Fruit fly (Drosophila melanogaster) whole organism, embryonic: ENCODE results near the gene CG8907.
A peak's percentile ranks its signal among the peaks of the same experiment; 100 is the strongest.

Experiments used
- Ada2b ChIP-seq: fragments of 200-800 bp; sonication (Bioruptor generic); IDR thresholded peaks from 2 replicates; pipeline ENCODE4 v1.3.6; 2022; ENCODE audit warnings: missing biosample characterization, missing genetic modification characterization
- Atf-2 ChIP-seq: fragments of 200-800 bp; sonication (Bioruptor generic); optimal IDR thresholded peaks from 2 replicates; lab custom pipeline; 2016; ENCODE audit warnings: missing biosample characterization, missing genetic modification characterization
- Atf6 ChIP-seq: fragments of 200-800 bp; sonication (Bioruptor generic); IDR thresholded peaks from 2 replicates; pipeline ENCODE4 v1.3.6; 2022; ENCODE audit warnings: missing biosample characterization, missing genetic modification characterization
- B-H2 ChIP-seq: fragments of 200-800 bp; sonication (Bioruptor generic); optimal IDR thresholded peaks from 2 replicates; lab custom pipeline; 2018; ENCODE audit warnings: missing biosample characterization, mild to moderate bottlenecking, missing genetic modification characterization
- CG12071 ChIP-seq: fragments of 200-800 bp; sonication (Bioruptor generic); optimal IDR thresholded peaks from 3 replicates; lab custom pipeline; 2018; ENCODE audit warnings: missing biosample characterization, mild to moderate bottlenecking, missing genetic modification characterization
- CG12942 ChIP-seq: fragments of 200-800 bp; sonication (Bioruptor generic); optimal IDR thresholded peaks from 3 replicates; lab custom pipeline; 2016; ENCODE audit warnings: missing biosample characterization, missing genetic modification characterization
- CG13296 ChIP-seq: fragments of 200-800 bp; sonication (Bioruptor generic); optimal IDR thresholded peaks from 3 replicates; lab custom pipeline; 2018; ENCODE audit warnings: missing biosample characterization, mild to moderate bottlenecking, missing genetic modification characterization
- CG17568 ChIP-seq: fragments of 200-800 bp; sonication (Bioruptor generic); optimal IDR thresholded peaks from 2 replicates; lab custom pipeline; 2018; ENCODE audit warnings: missing biosample characterization, mild to moderate bottlenecking, missing genetic modification characterization, moderate library complexity
- CG17802 ChIP-seq: fragments of 200-800 bp; sonication (Bioruptor generic); optimal IDR thresholded peaks from 2 replicates; lab custom pipeline; 2018; ENCODE audit warnings: missing biosample characterization, mild to moderate bottlenecking, missing genetic modification characterization, moderate library complexity
- CG18476 ChIP-seq: fragments of 200-800 bp; sonication (Bioruptor generic); optimal IDR thresholded peaks from 2 replicates; lab custom pipeline; 2016; ENCODE audit warnings: missing biosample characterization, mild to moderate bottlenecking, missing genetic modification characterization
- CG3281 ChIP-seq: fragments of 200-800 bp; sonication (Bioruptor generic); optimal IDR thresholded peaks from 3 replicates; lab custom pipeline; 2017; ENCODE audit warnings: missing biosample characterization, mild to moderate bottlenecking, missing genetic modification characterization
- CG4707 ChIP-seq: fragments of 200-800 bp; sonication (Bioruptor generic); optimal IDR thresholded peaks from 2 replicates; lab custom pipeline; 2018; ENCODE audit warnings: missing biosample characterization, mild to moderate bottlenecking, missing genetic modification characterization, moderate library complexity
- CG5180 ChIP-seq: fragments of 200-800 bp; sonication (Bioruptor generic); optimal IDR thresholded peaks from 3 replicates; lab custom pipeline; 2017; ENCODE audit warnings: missing biosample characterization, missing genetic modification characterization, mild to moderate bottlenecking, moderate library complexity, missing genetic modification reagents
- CG6813 ChIP-seq: fragments of 200-800 bp; sonication (Bioruptor generic); optimal IDR thresholded peaks from 2 replicates; lab custom pipeline; 2017; ENCODE audit warnings: missing biosample characterization, missing genetic modification characterization, mild to moderate bottlenecking, moderate library complexity, missing genetic modification reagents
- CG7556 ChIP-seq: fragments of 200-800 bp; sonication (Bioruptor generic); optimal IDR thresholded peaks from 2 replicates; lab custom pipeline; 2017; ENCODE audit warnings: missing biosample characterization, mild to moderate bottlenecking, missing genetic modification characterization
- CG8290 ChIP-seq, 3 experiments: fragments of 200-800 bp; sonication (Bioruptor generic); optimal IDR thresholded peaks; 2 replicates each; lab custom pipeline; 2016 to 2019; ENCODE audit warnings: missing biosample characterization in 3 of 3, missing genetic modification characterization in 3 of 3, mild to moderate bottlenecking in 2 of 3, moderate library complexity in 1 of 3
- CG8765 ChIP-seq: fragments of 200-800 bp; sonication (Bioruptor generic); IDR thresholded peaks from 2 replicates; pipeline ENCODE4 v1.3.6; 2022; ENCODE audit warnings: missing biosample characterization, missing genetic modification characterization
- CrebB ChIP-seq: fragments of 200-800 bp; sonication (Bioruptor generic); optimal IDR thresholded peaks from 3 replicates; lab custom pipeline; 2018; ENCODE audit warnings: missing biosample characterization, mild to moderate bottlenecking, missing genetic modification characterization
- D ChIP-seq, 2 experiments: fragments of 200-800 bp in 1 of 2; fragments of >200 bp in 1 of 2; sonication (Bioruptor generic) in 1 of 2; optimal IDR thresholded peaks; 2 replicates in 1 of 2; 3 replicates in 1 of 2; lab custom pipeline; 2017; ENCODE audit warnings: mild to moderate bottlenecking in 1 of 2, missing biosample characterization in 1 of 2, missing genetic modification characterization in 1 of 2, missing genetic modification reagents in 1 of 2
- Eip74EF ChIP-seq, 2 experiments: fragments of 200-800 bp in 1 of 2; fragments of >200 bp in 1 of 2; sonication (Bioruptor generic) in 1 of 2; optimal IDR thresholded peaks; 2 replicates each; lab custom pipeline; 2017 to 2019; ENCODE audit warnings: missing biosample characterization in 2 of 2, missing genetic modification characterization in 2 of 2, mild to moderate bottlenecking in 1 of 2, moderate library complexity in 1 of 2
- Elba2 ChIP-seq: fragments of 200-800 bp; sonication (Bioruptor generic); optimal IDR thresholded peaks from 3 replicates; lab custom pipeline; 2016; ENCODE audit warnings: missing biosample characterization, missing genetic modification characterization
- Fer2 ChIP-seq: fragments of 200-800 bp; sonication (Bioruptor generic); optimal IDR thresholded peaks from 2 replicates; lab custom pipeline; 2018; ENCODE audit warnings: missing biosample characterization, mild to moderate bottlenecking, missing genetic modification characterization, moderate library complexity
- Fer3 ChIP-seq: fragments of 200-800 bp; sonication (Bioruptor generic); optimal IDR thresholded peaks from 2 replicates; lab custom pipeline; 2018; ENCODE audit warnings: missing biosample characterization, mild to moderate bottlenecking, missing genetic modification characterization, moderate library complexity
- GATAe ChIP-seq: fragments of 200-800 bp; sonication (Bioruptor generic); conservative IDR thresholded peaks from 2 replicates; pipeline ENCODE4 v1.3.6; 2022; ENCODE audit warnings: missing biosample characterization, missing genetic modification characterization
- Hsf ChIP-seq: fragments of 200-800 bp; sonication (Bioruptor generic); optimal IDR thresholded peaks from 3 replicates; lab custom pipeline; 2016; ENCODE audit warnings: missing biosample characterization, missing genetic modification characterization
- Lim3 ChIP-seq: fragments of 200-800 bp; sonication (Bioruptor generic); IDR thresholded peaks from 2 replicates; pipeline ENCODE4 v1.3.6; 2022; ENCODE audit warnings: missing biosample characterization, missing genetic modification characterization
- Mes4 ChIP-seq: fragments of 200-800 bp; sonication (Bioruptor generic); optimal IDR thresholded peaks from 2 replicates; lab custom pipeline; 2016; ENCODE audit warnings: missing biosample characterization, missing genetic modification characterization
- PHDP ChIP-seq: fragments of 200-800 bp; sonication (Bioruptor generic); optimal IDR thresholded peaks from 3 replicates; lab custom pipeline; 2018; ENCODE audit warnings: missing biosample characterization, mild to moderate bottlenecking, missing genetic modification characterization, moderate library complexity
- Scr ChIP-seq: fragments of 200-800 bp; sonication (Bioruptor generic); IDR thresholded peaks from 2 replicates; pipeline ENCODE4 v1.3.6; 2022; ENCODE audit warnings: missing biosample characterization, missing genetic modification characterization; ENCODE audit not compliant: partially characterized antibody
- Ssrp ChIP-seq: fragments of 200-800 bp; sonication (Bioruptor generic); optimal IDR thresholded peaks from 2 replicates; lab custom pipeline; 2018; ENCODE audit warnings: missing biosample characterization, mild to moderate bottlenecking, missing genetic modification characterization, moderate library complexity
- YL-1 ChIP-seq: fragments of 200-800 bp; sonication (Bioruptor generic); optimal IDR thresholded peaks from 3 replicates; lab custom pipeline; 2017; ENCODE audit warnings: missing biosample characterization, mild to moderate bottlenecking, missing genetic modification characterization
- cwo ChIP-seq: fragments of 200-800 bp; sonication (Bioruptor generic); optimal IDR thresholded peaks from 3 replicates; lab custom pipeline; 2017; ENCODE audit warnings: missing biosample characterization, missing genetic modification characterization, mild to moderate bottlenecking, moderate library complexity, missing genetic modification reagents
- fd3F ChIP-seq: fragments of 200-800 bp; sonication (Bioruptor generic); optimal IDR thresholded peaks from 2 replicates; lab custom pipeline; 2018; ENCODE audit warnings: missing biosample characterization, mild to moderate bottlenecking, missing genetic modification characterization, moderate library complexity
- grn ChIP-seq: fragments of 200-800 bp; sonication (Bioruptor generic); optimal IDR thresholded peaks from 3 replicates; lab custom pipeline; 2017; ENCODE audit warnings: missing biosample characterization, missing genetic modification characterization
- gro ChIP-seq: fragments of 200-800 bp; sonication (Bioruptor generic); optimal IDR thresholded peaks from 2 replicates; lab custom pipeline; 2016; ENCODE audit warnings: missing biosample characterization, missing genetic modification characterization
- jigr1 ChIP-seq: fragments of 200-800 bp; sonication (Bioruptor generic); IDR thresholded peaks from 3 replicates; pipeline ENCODE4 v1.3.6; 2022; ENCODE audit warnings: missing biosample characterization, missing genetic modification characterization
- lola ChIP-seq, 3 experiments: fragments of >200 bp in 2 of 3; fragments of 200-800 bp in 1 of 3; sonication (Bioruptor generic) in 1 of 3; optimal IDR thresholded peaks; 2 replicates each; lab custom pipeline; 2017 to 2019; ENCODE audit warnings: missing biosample characterization in 3 of 3, missing genetic modification characterization in 3 of 3, mild to moderate bottlenecking in 1 of 3, moderate library complexity in 1 of 3
- mirr ChIP-seq: fragments of 200-800 bp; sonication (Bioruptor generic); optimal IDR thresholded peaks from 3 replicates; lab custom pipeline; 2018; ENCODE audit warnings: missing biosample characterization, mild to moderate bottlenecking, missing genetic modification characterization
- pan ChIP-seq, 4 experiments: fragments of >200 bp in 3 of 4; fragments of 200-800 bp in 1 of 4; sonication (Bioruptor generic) in 1 of 4; optimal IDR thresholded peaks in 3 of 4; IDR thresholded peaks in 1 of 4; 2 replicates each; pipeline versions ENCODE4 v1.3.6 to Lab custom; 2017 to 2022; ENCODE audit warnings: missing biosample characterization in 2 of 4, missing genetic modification characterization in 2 of 4, mixed read lengths in 1 of 4
- schlank ChIP-seq: fragments of 200-800 bp; sonication (Bioruptor generic); optimal IDR thresholded peaks from 2 replicates; lab custom pipeline; 2018; ENCODE audit warnings: missing biosample characterization, mild to moderate bottlenecking, missing genetic modification characterization
- sd ChIP-seq: fragments of 200-800 bp; sonication (Bioruptor generic); optimal IDR thresholded peaks from 3 replicates; lab custom pipeline; 2018; ENCODE audit warnings: missing biosample characterization, mild to moderate bottlenecking, missing genetic modification characterization, moderate library complexity
- sens ChIP-seq: fragments of 200-800 bp; sonication (Bioruptor generic); peaks from one replicate; lab custom pipeline; 2016; ENCODE audit warnings: missing biosample characterization, missing genetic modification characterization
- shn ChIP-seq: fragments of 200-800 bp; sonication (Bioruptor generic); optimal IDR thresholded peaks from 3 replicates; lab custom pipeline; 2016; ENCODE audit warnings: missing biosample characterization, missing genetic modification characterization
- slp2 ChIP-seq: fragments of 200-800 bp; sonication (Bioruptor generic); optimal IDR thresholded peaks from 2 replicates; lab custom pipeline; 2016; ENCODE audit warnings: missing biosample characterization, missing genetic modification characterization
- tap ChIP-seq: fragments of 200-800 bp; optimal IDR thresholded peaks from 3 replicates; lab custom pipeline; 2019; ENCODE audit warnings: missing biosample characterization, mild to moderate bottlenecking, missing genetic modification characterization, moderate library complexity
- tin ChIP-seq: fragments of 200-800 bp; sonication (Bioruptor generic); optimal IDR thresholded peaks from 3 replicates; lab custom pipeline; 2016; ENCODE audit warnings: missing biosample characterization, missing genetic modification characterization
- tll ChIP-seq, 2 experiments: fragments of 200-800 bp in 1 of 2; fragments of >200 bp in 1 of 2; sonication (Bioruptor generic) in 1 of 2; optimal IDR thresholded peaks; 2 replicates each; lab custom pipeline; 2017 to 2019; ENCODE audit warnings: missing biosample characterization in 2 of 2, missing genetic modification characterization in 2 of 2, mild to moderate bottlenecking in 1 of 2, moderate library complexity in 1 of 2

The CG8907 gene

DNA sequence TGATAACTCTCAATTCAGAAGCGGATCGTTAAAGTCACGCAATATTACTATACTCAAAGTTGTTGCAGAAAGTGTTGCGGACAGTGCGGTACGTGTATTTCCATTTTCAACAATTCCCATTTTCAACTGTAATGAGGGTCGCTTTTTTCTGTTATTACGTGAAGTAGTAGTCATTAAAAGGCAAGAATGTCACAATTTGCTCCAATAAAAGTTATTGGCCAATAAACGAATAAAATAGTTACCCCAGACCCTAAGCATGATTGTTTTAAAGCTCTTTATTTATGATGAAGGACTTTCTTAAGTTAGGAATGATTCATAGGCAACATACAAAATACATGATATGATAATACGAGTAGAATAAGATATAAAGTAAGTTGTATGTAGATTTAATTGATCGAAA is 733 bp upstream of the CG8907 start (continued):
- TF ChIP-seq CG12071 (GFP tag; lab: Kevin White, UChicago), result peak; percentile 64
- TF ChIP-seq CrebB (tag; lab: Kevin White, UChicago), result peak; percentile 22
- TF ChIP-seq CG3281 (GFP tag; lab: Kevin White, UChicago), result peak; percentile 36
- TF ChIP-seq slp2 (GFP tag; lab: Kevin White, UChicago), result no peak
- TF ChIP-seq pan (optimal IDR thresholded peaks at IDR 0.05; lab: Kevin White, UChicago), result no peak
- peak in 1 of 2 experiments; percentile 12 for TF ChIP-seq pan (GFP tag; optimal IDR thresholded peaks at IDR 0.05 in 1 of 2, IDR thresholded peaks at IDR 0.05 in 1 of 2)
- peak; percentile 33 for TF ChIP-seq tap (tag; lab: Kevin White, UChicago)
- peak; percentile 17 for TF ChIP-seq CG6813 (GFP tag; lab: Kevin White, UChicago)
- TF ChIP-seq CG5180 (GFP tag; lab: Kevin White, UChicago), result no peak
- no peak for TF ChIP-seq tll (GFP tag; optimal IDR thresholded peaks at IDR 0.05; lab: Kevin White, UChicago)
- TF ChIP-seq CG8765 (GFP tag; lab: Robert Waterston, UW), result no peak
- TF ChIP-seq Atf6 (GFP tag; lab: Robert Waterston, UW), result no peak
- TF ChIP-seq CG13296, result peak; percentile 53
- peak; percentile 64 for TF ChIP-seq CG17568 (GFP tag; lab: Kevin White, UChicago)
- peak; percentile 60 for TF ChIP-seq PHDP (tag; lab: Kevin White, UChicago)
- TF ChIP-seq lola (GFP tag; optimal IDR thresholded peaks at IDR 0.05; lab: Kevin White, UChicago), result no peak
- peak; percentile 26 for TF ChIP-seq Fer3 (tag; lab: Kevin White, UChicago)
- TF ChIP-seq sd (tag; lab: Kevin White, UChicago), result peak; percentile 82
- no peak for TF ChIP-seq CG8290 (GFP tag; optimal IDR thresholded peaks at IDR 0.05; lab: Kevin White, UChicago)
- TF ChIP-seq CG8290 (tag; optimal IDR thresholded peaks at IDR 0.05; lab: Kevin White, UChicago), result peak in 1 of 2 experiments; percentile 26
- no peak for TF ChIP-seq Scr (GFP tag; lab: Robert Waterston, UW)
- TF ChIP-seq gro (GFP tag; lab: Kevin White, UChicago), result no peak
- peak; percentile 26 for TF ChIP-seq B-H2 (GFP tag; lab: Kevin White, UChicago)
- TF ChIP-seq Fer2 (tag; lab: Kevin White, UChicago), result peak; percentile 21

DNA sequence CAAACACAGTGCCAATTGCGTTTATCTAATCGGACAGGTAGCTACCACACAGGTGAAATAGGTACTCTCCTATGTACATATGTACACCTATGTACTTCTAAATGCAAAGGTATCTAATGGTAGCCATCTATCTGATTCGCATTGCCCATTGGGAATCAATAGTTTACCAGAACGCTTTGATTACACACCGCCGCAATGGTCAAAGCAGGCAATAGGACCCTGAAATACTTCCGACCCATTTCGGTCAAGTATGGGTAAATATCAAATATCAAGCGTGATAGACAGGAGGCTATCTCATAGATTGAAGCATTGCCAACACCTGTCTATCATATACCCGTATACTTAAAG is 580 bp downstream of the CG8907 start:
- TF ChIP-seq CG12942 (GFP tag; lab: Kevin White, UChicago), result no peak
- TF ChIP-seq Ssrp, result no peak
- no peak for TF ChIP-seq schlank (tag; lab: Kevin White, UChicago)
- peak; percentile 93 for TF ChIP-seq mirr (GFP tag; lab: Kevin White, UChicago)
- TF ChIP-seq Ada2b (GFP tag; lab: Robert Waterston, UW), result no peak
- peak; percentile 53 for TF ChIP-seq grn (GFP tag; lab: Kevin White, UChicago)
- no peak for TF ChIP-seq Hsf (GFP tag; lab: Kevin White, UChicago)
- no peak for TF ChIP-seq CG7556 (GFP tag; lab: Kevin White, UChicago)
- TF ChIP-seq GATAe (GFP tag; lab: Robert Waterston, UW), result 0 out of 2 replicates have a peak, but pooled peaks have one; percentile 13
- no peak for TF ChIP-seq CG17802 (tag; lab: Kevin White, UChicago)
- TF ChIP-seq D (optimal IDR thresholded peaks at IDR 0.05; lab: Kevin White, UChicago), result no peak
- TF ChIP-seq D (GFP tag; optimal IDR thresholded peaks at IDR 0.05; lab: Kevin White, UChicago), result no peak
- TF ChIP-seq Lim3 (GFP tag; lab: Robert Waterston, UW), result no peak
- no peak for TF ChIP-seq CG18476
- TF ChIP-seq sens (GFP tag; lab: Kevin White, UChicago), result no peak
- no peak for TF ChIP-seq Atf-2 (GFP tag; lab: Kevin White, UChicago)
- TF ChIP-seq Mes4 (GFP tag; lab: Kevin White, UChicago), result no peak
- no peak for TF ChIP-seq fd3F (GFP tag; lab: Kevin White, UChicago)
- peak; percentile 65 for TF ChIP-seq Elba2 (GFP tag; lab: Kevin White, UChicago)
- no peak for TF ChIP-seq Eip74EF (GFP tag; optimal IDR thresholded peaks at IDR 0.05; lab: Kevin White, UChicago)
- no peak for TF ChIP-seq CG4707 (GFP tag; lab: Kevin White, UChicago)
- no peak for TF ChIP-seq cwo
- TF ChIP-seq YL-1 (GFP tag; lab: Kevin White, UChicago), result no peak
- no peak for TF ChIP-seq shn (GFP tag; lab: Kevin White, UChicago)
- TF ChIP-seq jigr1 (GFP tag; lab: Robert Waterston, UW), result no peak
- TF ChIP-seq tin (GFP tag; lab: Kevin White, UChicago), result no peak
